Worm (Caenorhabditis elegans): Measurements from ENCODE around the gene oct-2.

oct-2 gene

ce11 chrX:11368845-11369244 lies 22.6 kb downstream of the oct-2 start:
- no peak for TF ChIP-seq nhr-43 (tag; optimal IDR thresholded peaks at IDR 0.05; ENCODE audit: poor library complexity, severe bottlenecking)
- TF ChIP-seq egl-5 (tag; optimal IDR thresholded peaks at IDR 0.05), result peak; percentile 90
- no peak for TF ChIP-seq ceh-16 (tag; optimal IDR thresholded peaks at IDR 0.05)
- TF ChIP-seq eor-1 (tag; optimal IDR thresholded peaks at IDR 0.05), result no peak
- TF ChIP-seq lin-39 (tag; optimal IDR thresholded peaks at IDR 0.05), result peak; percentile 81

DNA sequence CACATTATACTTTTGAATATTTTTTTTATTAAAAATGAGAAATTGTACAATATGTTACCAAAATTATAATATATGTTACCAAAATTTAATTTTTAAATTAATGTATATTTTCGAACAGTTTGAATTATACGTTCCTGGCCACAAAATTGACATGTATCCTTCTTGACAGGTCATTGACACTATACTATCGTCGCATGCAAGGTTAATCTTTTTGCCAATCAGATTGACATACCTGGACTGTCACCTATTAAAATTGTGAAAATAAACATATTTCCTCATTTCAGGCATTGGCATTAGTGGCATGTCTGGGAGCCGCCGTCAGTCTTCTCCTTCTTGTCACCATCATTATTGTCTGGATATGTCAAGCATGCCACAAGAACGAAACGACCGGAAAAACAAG lies 23.8 kb downstream of the oct-2 start:
- TF ChIP-seq fos-1 (tag; optimal IDR thresholded peaks at IDR 0.05) (no peak), egl-5 (tag; optimal IDR thresholded peaks at IDR 0.05) (no peak), nfya-1 (tag; optimal IDR thresholded peaks at IDR 0.05; ENCODE audit: insufficient read depth) (no peak), jun-1 (tag; optimal IDR thresholded peaks at IDR 0.05) (no peak), eor-1 (tag; optimal IDR thresholded peaks at IDR 0.05) (no peak), ceh-82 (tag; optimal IDR thresholded peaks at IDR 0.05) (no peak), nhr-12 (tag; optimal IDR thresholded peaks at IDR 0.05) (no peak), mdl-1 (tag; optimal IDR thresholded peaks at IDR 0.05) (no peak), nhr-25 (tag; optimal IDR thresholded peaks at IDR 0.05) (no peak), lin-15B (tag; optimal IDR thresholded peaks at IDR 0.05) (no peak), tbx-2 (tag; optimal IDR thresholded peaks at IDR 0.05) (no peak), unc-39 (tag; optimal IDR thresholded peaks at IDR 0.05) (no peak)

- no peak for TF ChIP-seq R02D3.7 (tag; optimal IDR thresholded peaks at IDR 0.05)
- no peak for TF ChIP-seq lsy-12 (tag; optimal IDR thresholded peaks at IDR 0.05)
- TF ChIP-seq lin-39 (tag; optimal IDR thresholded peaks at IDR 0.05), result no peak
- TF ChIP-seq mml-1 (tag; optimal IDR thresholded peaks at IDR 0.05), result no peak
- TF ChIP-seq mdl-1 (tag; optimal IDR thresholded peaks at IDR 0.05), result no peak
- TF ChIP-seq tbx-2 (tag; optimal IDR thresholded peaks at IDR 0.05), result no peak
- no peak for TF ChIP-seq sea-2 (GFP tag; optimal IDR thresholded peaks at IDR 0.05)
- no peak for TF ChIP-seq nhr-76 (tag; optimal IDR thresholded peaks at IDR 0.05)
These were observed 29.3 kb downstream of the oct-2 start, which contains the start of gene F42E11.3 for ce11 chrX:11375509-11375908. F42E11.3 (minus strand) TSS chrX:11375609.

DNA sequence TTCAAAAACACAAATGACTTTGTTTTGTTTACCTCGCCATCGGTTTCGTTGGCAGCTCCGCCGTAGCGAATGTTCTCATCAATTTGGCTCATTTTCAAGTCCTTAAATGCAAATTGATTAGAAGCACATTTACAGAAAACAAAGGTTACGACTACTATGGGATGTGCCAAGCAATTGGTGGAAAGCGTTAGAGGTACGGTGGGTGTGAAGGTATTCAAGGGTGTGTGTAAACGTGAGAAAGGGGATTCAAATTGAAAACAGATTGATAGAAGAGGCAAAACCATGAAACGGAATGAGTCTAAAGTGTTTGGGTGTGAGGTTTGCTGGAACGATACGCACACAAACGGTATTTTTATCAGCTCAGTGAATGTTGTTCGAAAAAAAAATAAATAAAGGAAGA lies 31.1 kb downstream of the oct-2 start, which contains the start of gene tni-1:
tni-1 (minus strand) TSS at position 101 of the 400 bp plus-strand sequence.
- TF ChIP-seq elt-3 (tag; optimal IDR thresholded peaks at IDR 0.05) (no peak), eor-1 (tag; optimal IDR thresholded peaks at IDR 0.05) (no peak), nhr-23 (tag; optimal IDR thresholded peaks at IDR 0.05) (no peak), jun-1 (tag; optimal IDR thresholded peaks at IDR 0.05) (no peak), unc-39 (tag; optimal IDR thresholded peaks at IDR 0.05) (no peak), egl-27 (tag; optimal IDR thresholded peaks at IDR 0.05) (no peak), nhr-11 (tag; optimal IDR thresholded peaks at IDR 0.05) (no peak), ceh-16 (tag; optimal IDR thresholded peaks at IDR 0.05) (no peak), unc-62 (GFP tag; optimal IDR thresholded peaks at IDR 0.05) (no peak), ceh-82 (tag; optimal IDR thresholded peaks at IDR 0.05) (no peak), aly-2 (tag; optimal IDR thresholded peaks at IDR 0.05) (no peak), ztf-4 (tag; optimal IDR thresholded peaks at IDR 0.05) (no peak)

ce11 chrX:11379135-11379781 lies 33.0 kb downstream of the oct-2 start:
- TF ChIP-seq egl-5 (tag; optimal IDR thresholded peaks at IDR 0.05) (peak; percentile 0), nfya-1 (tag; optimal IDR thresholded peaks at IDR 0.05; ENCODE audit: insufficient read depth) (peak; percentile 34), fos-1 (tag; optimal IDR thresholded peaks at IDR 0.05) (no peak), fkh-10 (GFP tag; optimal IDR thresholded peaks at IDR 0.05) (peak; percentile 20), fkh-2 (tag; optimal IDR thresholded peaks at IDR 0.05) (no peak), nhr-76 (tag; optimal IDR thresholded peaks at IDR 0.05) (no peak), elt-1 (tag; optimal IDR thresholded peaks at IDR 0.05) (no peak), lin-39 (tag; optimal IDR thresholded peaks at IDR 0.05) (peak; percentile 22)

DNA sequence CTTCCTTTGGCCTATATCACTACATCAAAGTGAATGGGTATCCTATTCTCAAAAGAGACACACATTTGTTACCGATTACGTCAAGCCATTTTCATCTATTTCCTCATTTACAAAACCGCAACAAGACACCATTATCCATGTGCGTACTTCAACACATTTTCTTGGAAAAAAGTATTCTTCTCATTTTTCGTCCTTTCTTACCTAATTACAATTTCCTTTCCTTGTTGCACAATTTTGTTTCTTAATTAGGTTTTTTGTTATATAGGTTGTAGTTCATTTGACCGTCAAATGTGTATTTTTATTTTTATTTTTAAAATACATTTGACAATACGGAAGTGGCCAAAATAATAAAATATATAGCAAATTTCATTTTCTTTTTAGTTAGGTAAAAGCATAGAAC lies 37.1 kb downstream of the oct-2 start:
- TF ChIP-seq nhr-23 (tag; optimal IDR thresholded peaks at IDR 0.05) (peak; percentile 41), unc-39 (tag; optimal IDR thresholded peaks at IDR 0.05) (no peak), skn-1 (tag; optimal IDR thresholded peaks at IDR 0.05) (no peak), nhr-43 (tag; optimal IDR thresholded peaks at IDR 0.05; ENCODE audit: poor library complexity, severe bottlenecking) (no peak), R02D3.7 (tag; optimal IDR thresholded peaks at IDR 0.05) (no peak), egl-5 (tag; optimal IDR thresholded peaks at IDR 0.05) (no peak), ceh-28 (tag; optimal IDR thresholded peaks at IDR 0.05) (no peak), pha-4 (tag; optimal IDR thresholded peaks at IDR 0.05) (no peak), nhr-25 (tag; optimal IDR thresholded peaks at IDR 0.05) (no peak)
